Fruit fly (Drosophila melanogaster) whole organism, embryonic: Measurements from ENCODE around the gene CG13012.

Experiments
- Adf1 ChIP-seq: fragments of 200-800 bp; sonication (Bioruptor generic); IDR thresholded peaks from 2 replicates; pipeline ENCODE4 v1.3.6; 2022; ENCODE audit warnings: missing biosample characterization, missing genetic modification characterization
- CG34376 ChIP-seq: fragments of 200-800 bp; sonication (Bioruptor generic); optimal IDR thresholded peaks from 2 replicates; lab custom pipeline; 2018; ENCODE audit warnings: missing biosample characterization, mild to moderate bottlenecking, missing genetic modification characterization
- CG9876 ChIP-seq: fragments of 200-800 bp; sonication (Bioruptor generic); optimal IDR thresholded peaks from 2 replicates; lab custom pipeline; 2016; ENCODE audit warnings: missing biosample characterization, missing genetic modification characterization

DNA sequence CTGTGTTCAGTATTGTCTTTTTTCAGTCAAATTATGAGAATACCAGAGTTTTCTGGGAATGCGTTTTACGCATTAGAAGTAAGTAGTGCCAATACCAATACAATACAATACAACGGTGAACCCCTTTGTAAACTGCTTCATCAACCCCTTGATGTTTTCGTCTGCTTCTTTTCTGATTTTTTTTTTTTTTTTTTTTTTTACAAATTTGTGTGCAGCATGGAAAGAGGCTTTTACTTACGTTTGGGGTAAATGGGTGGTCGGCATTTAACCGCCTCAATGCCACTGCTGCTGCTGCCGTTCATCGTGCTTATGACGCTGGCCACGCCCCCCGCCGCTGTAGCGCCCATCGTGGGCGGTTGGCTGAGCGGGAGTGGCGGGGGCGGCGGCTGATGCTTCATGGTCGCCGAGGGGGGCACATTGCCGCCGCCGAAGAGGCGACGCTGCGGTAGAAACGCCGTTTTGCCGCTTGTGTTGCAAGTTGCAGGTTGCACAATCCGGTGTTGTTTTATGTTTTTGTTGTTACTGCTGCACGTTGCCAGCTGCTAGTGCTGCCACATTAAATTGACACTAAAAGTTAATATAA, 17.3 kb upstream of the CG13012 start:
- no peak for TF ChIP-seq CG9876 (GFP tag; lab: Kevin White, UChicago)
- TF ChIP-seq Adf1 (GFP tag; lab: Robert Waterston, UW), result no peak
- TF ChIP-seq CG34376 (GFP tag; lab: Kevin White, UChicago), result no peak
